Fruit fly (Drosophila melanogaster) whole organism, embryonic: ENCODE data around the gene Sgs5.

Source experiments
- Bdp1 ChIP-seq: fragments of 200-800 bp; sonication (Bioruptor generic); optimal IDR thresholded peaks from 3 replicates; lab custom pipeline; 2016; ENCODE audit warnings: missing biosample characterization, missing genetic modification characterization
- Bgb ChIP-seq: fragments of 200-800 bp; sonication (Bioruptor generic); IDR thresholded peaks from 2 replicates; pipeline ENCODE4 v1.3.6; 2022; ENCODE audit warnings: missing biosample characterization, missing genetic modification characterization; ENCODE audit not compliant: partially characterized antibody
- CG10462 ChIP-seq: fragments of 200-800 bp; sonication (Bioruptor generic); optimal IDR thresholded peaks from 2 replicates; lab custom pipeline; 2016; ENCODE audit warnings: missing biosample characterization, missing genetic modification characterization
- CG1233 ChIP-seq: fragments of 200-800 bp; sonication (Bioruptor generic); optimal IDR thresholded peaks from 4 replicates; lab custom pipeline; 2018; ENCODE audit warnings: missing biosample characterization, mild to moderate bottlenecking, missing genetic modification characterization
- CG12769 ChIP-seq: fragments of 200-800 bp; sonication (Bioruptor generic); optimal IDR thresholded peaks from 2 replicates; lab custom pipeline; 2019; ENCODE audit warnings: missing biosample characterization, mild to moderate bottlenecking, missing genetic modification characterization, moderate library complexity
- CG12942 ChIP-seq: fragments of 200-800 bp; sonication (Bioruptor generic); optimal IDR thresholded peaks from 3 replicates; lab custom pipeline; 2016; ENCODE audit warnings: missing biosample characterization, missing genetic modification characterization
- CG13287 ChIP-seq: fragments of 200-800 bp; sonication (Bioruptor generic); IDR thresholded peaks from 2 replicates; pipeline ENCODE4 v1.3.6; 2022; ENCODE audit warnings: missing biosample characterization, missing genetic modification characterization; ENCODE audit not compliant: partially characterized antibody
- CG14860 ChIP-seq: fragments of 200-800 bp; sonication (Bioruptor generic); IDR thresholded peaks from 3 replicates; pipeline ENCODE4 v1.3.6; 2022; ENCODE audit warnings: missing biosample characterization, missing genetic modification characterization; ENCODE audit not compliant: partially characterized antibody
- CG16813 ChIP-seq: fragments of 200-800 bp; sonication (Bioruptor generic); IDR thresholded peaks from 3 replicates; pipeline ENCODE4 v1.3.6; 2022; ENCODE audit warnings: missing biosample characterization, missing genetic modification characterization; ENCODE audit not compliant: partially characterized antibody
- CG17328 ChIP-seq: fragments of 200-800 bp; sonication (Bioruptor generic); IDR thresholded peaks from 2 replicates; pipeline ENCODE4 v1.3.6; 2022; ENCODE audit warnings: missing biosample characterization, missing genetic modification characterization
- CG18764 ChIP-seq: fragments of 200-800 bp; sonication (Bioruptor generic); optimal IDR thresholded peaks from 3 replicates; lab custom pipeline; 2016; ENCODE audit warnings: missing biosample characterization, missing genetic modification characterization
- CG2875 ChIP-seq: fragments of 200-800 bp; sonication (Bioruptor generic); optimal IDR thresholded peaks from 2 replicates; lab custom pipeline; 2017; ENCODE audit warnings: missing biosample characterization, mild to moderate bottlenecking, missing genetic modification characterization, missing genetic modification reagents
- CG34376 ChIP-seq: fragments of 200-800 bp; sonication (Bioruptor generic); optimal IDR thresholded peaks from 2 replicates; lab custom pipeline; 2018; ENCODE audit warnings: missing biosample characterization, mild to moderate bottlenecking, missing genetic modification characterization
- CG6765 ChIP-seq: fragments of 200-800 bp; sonication (Bioruptor generic); optimal IDR thresholded peaks from 3 replicates; lab custom pipeline; 2017; ENCODE audit warnings: missing biosample characterization, mild to moderate bottlenecking, missing genetic modification characterization
- CG6854 ChIP-seq: fragments of 200-800 bp; sonication (Bioruptor generic); optimal IDR thresholded peaks from 3 replicates; lab custom pipeline; 2017; ENCODE audit warnings: missing biosample characterization, mild to moderate bottlenecking, missing genetic modification characterization
- CG7963 ChIP-seq: fragments of 200-800 bp; sonication (Bioruptor generic); IDR thresholded peaks from 3 replicates; pipeline ENCODE4 v1.3.6; 2022; ENCODE audit warnings: missing biosample characterization, missing genetic modification characterization; ENCODE audit not compliant: partially characterized antibody
- Chrac-16 ChIP-seq: fragments of 200-800 bp; sonication (Bioruptor generic); optimal IDR thresholded peaks from 3 replicates; lab custom pipeline; 2016; ENCODE audit warnings: missing biosample characterization, missing genetic modification characterization
- D ChIP-seq, 2 experiments: fragments of 200-800 bp in 1 of 2; fragments of >200 bp in 1 of 2; sonication (Bioruptor generic) in 1 of 2; optimal IDR thresholded peaks; 2 replicates in 1 of 2; 3 replicates in 1 of 2; lab custom pipeline; 2017; ENCODE audit warnings: mild to moderate bottlenecking in 1 of 2, missing biosample characterization in 1 of 2, missing genetic modification characterization in 1 of 2, missing genetic modification reagents in 1 of 2
- D19A ChIP-seq: fragments of 200-800 bp; optimal IDR thresholded peaks from 3 replicates; lab custom pipeline; 2019; ENCODE audit warnings: missing biosample characterization, mild to moderate bottlenecking, missing genetic modification characterization, moderate library complexity
- Dip3 ChIP-seq: fragments of 200-800 bp; sonication (Bioruptor generic); optimal IDR thresholded peaks from 3 replicates; lab custom pipeline; 2016; ENCODE audit warnings: missing biosample characterization, missing genetic modification characterization
- Eip74EF ChIP-seq, 2 experiments: fragments of 200-800 bp in 1 of 2; fragments of >200 bp in 1 of 2; sonication (Bioruptor generic) in 1 of 2; optimal IDR thresholded peaks; 2 replicates each; lab custom pipeline; 2017 to 2019; ENCODE audit warnings: missing biosample characterization in 2 of 2, missing genetic modification characterization in 2 of 2, mild to moderate bottlenecking in 1 of 2, moderate library complexity in 1 of 2
- Gsc ChIP-seq: fragments of 200-800 bp; sonication (Bioruptor generic); IDR thresholded peaks from 2 replicates; pipeline ENCODE4 v1.3.6; 2022; ENCODE audit warnings: missing biosample characterization, missing genetic modification characterization
- Hr51 ChIP-seq, 2 experiments: fragments of 200-800 bp; sonication (Bioruptor generic); optimal IDR thresholded peaks; 2 replicates in 1 of 2; 3 replicates in 1 of 2; lab custom pipeline; 2016 to 2018; ENCODE audit warnings: missing biosample characterization in 2 of 2, missing genetic modification characterization in 2 of 2, mild to moderate bottlenecking in 1 of 2, moderate library complexity in 1 of 2
- Hr78 ChIP-seq, 2 experiments: fragments of 200-800 bp in 1 of 2; fragments of >200 bp in 1 of 2; sonication (Bioruptor generic) in 1 of 2; optimal IDR thresholded peaks; 2 replicates each; lab custom pipeline; 2017 to 2019; ENCODE audit warnings: missing biosample characterization in 2 of 2, missing genetic modification characterization in 2 of 2, mild to moderate bottlenecking in 1 of 2, moderate library complexity in 1 of 2
- Mad ChIP-seq: fragments of 200-800 bp; sonication (Bioruptor generic); optimal IDR thresholded peaks from 2 replicates; lab custom pipeline; 2016; ENCODE audit warnings: missing biosample characterization, missing genetic modification characterization
- Med ChIP-seq: fragments of 200-800 bp; sonication (Bioruptor generic); peaks from one replicate; lab custom pipeline; 2016; ENCODE audit warnings: missing biosample characterization, missing genetic modification characterization, mild to moderate bottlenecking, inconsistent platforms, moderate library complexity
- Mes4 ChIP-seq: fragments of 200-800 bp; sonication (Bioruptor generic); optimal IDR thresholded peaks from 2 replicates; lab custom pipeline; 2016; ENCODE audit warnings: missing biosample characterization, missing genetic modification characterization
- Opbp ChIP-seq: fragments of 200-800 bp; sonication (Bioruptor generic); IDR thresholded peaks from 3 replicates; pipeline ENCODE4 v1.3.6; 2022; ENCODE audit warnings: missing biosample characterization, missing genetic modification characterization; ENCODE audit not compliant: partially characterized antibody
- Spps ChIP-seq: fragments of 200-800 bp; sonication (Bioruptor generic); optimal IDR thresholded peaks from 2 replicates; lab custom pipeline; 2018; ENCODE audit warnings: missing biosample characterization, mild to moderate bottlenecking, missing genetic modification characterization
- Sry-β ChIP-seq: fragments of 200-800 bp; sonication (Bioruptor generic); optimal IDR thresholded peaks from 2 replicates; lab custom pipeline; 2018; ENCODE audit warnings: missing biosample characterization, mild to moderate bottlenecking, missing genetic modification characterization, moderate library complexity
- al ChIP-seq: fragments of 200-800 bp; sonication (Bioruptor generic); IDR thresholded peaks from 2 replicates; pipeline ENCODE4 v1.3.6; 2022; ENCODE audit warnings: missing biosample characterization, missing genetic modification characterization
- ato ChIP-seq: fragments of 200-800 bp; sonication (Bioruptor generic); IDR thresholded peaks from 2 replicates; pipeline ENCODE4 v1.3.6; 2022; ENCODE audit warnings: missing biosample characterization, missing genetic modification characterization; ENCODE audit not compliant: partially characterized antibody
- chinmo ChIP-seq: fragments of 200-800 bp; sonication (Bioruptor generic); IDR thresholded peaks from 4 replicates; pipeline ENCODE4 v1.3.6; 2022; ENCODE audit warnings: missing biosample characterization, missing genetic modification characterization; ENCODE audit not compliant: partially characterized antibody
- dimm ChIP-seq: fragments of 200-800 bp; sonication (Bioruptor generic); IDR thresholded peaks from 2 replicates; pipeline ENCODE4 v1.3.6; 2022; ENCODE audit warnings: missing biosample characterization, missing genetic modification characterization
- exex ChIP-seq: fragments of 200-800 bp; sonication (Bioruptor generic); optimal IDR thresholded peaks from 4 replicates; lab custom pipeline; 2018; ENCODE audit warnings: missing biosample characterization, mild to moderate bottlenecking, missing genetic modification characterization, moderate library complexity
- knrl ChIP-seq: fragments of 200-800 bp; sonication (Bioruptor generic); IDR thresholded peaks from 3 replicates; pipeline ENCODE4 v1.3.6; 2022; ENCODE audit warnings: missing biosample characterization, missing genetic modification characterization; ENCODE audit not compliant: partially characterized antibody
- odd ChIP-seq: fragments of 200-800 bp; sonication (Bioruptor generic); optimal IDR thresholded peaks from 2 replicates; lab custom pipeline; 2017; ENCODE audit warnings: missing biosample characterization, mild to moderate bottlenecking, missing genetic modification characterization
- p53 ChIP-seq: fragments of 200-800 bp; sonication (Bioruptor generic); optimal IDR thresholded peaks from 2 replicates; lab custom pipeline; 2016; ENCODE audit warnings: missing biosample characterization, missing genetic modification characterization
- pfk ChIP-seq: fragments of 200-800 bp; sonication (Bioruptor generic); optimal IDR thresholded peaks from 2 replicates; lab custom pipeline; 2018; ENCODE audit warnings: missing biosample characterization, mild to moderate bottlenecking, missing genetic modification characterization, moderate library complexity
- sd ChIP-seq: fragments of 200-800 bp; sonication (Bioruptor generic); optimal IDR thresholded peaks from 3 replicates; lab custom pipeline; 2018; ENCODE audit warnings: missing biosample characterization, mild to moderate bottlenecking, missing genetic modification characterization, moderate library complexity
- slou ChIP-seq: fragments of 200-800 bp; sonication (Bioruptor generic); optimal IDR thresholded peaks from 3 replicates; lab custom pipeline; 2016; ENCODE audit warnings: missing biosample characterization, missing genetic modification characterization
- sna ChIP-seq: fragments of 200-800 bp; sonication (Bioruptor generic); IDR thresholded peaks from 2 replicates; pipeline ENCODE4 v1.3.6; 2022; ENCODE audit warnings: missing biosample characterization, missing genetic modification characterization; ENCODE audit not compliant: partially characterized antibody
- sug ChIP-seq: fragments of 200-800 bp; optimal IDR thresholded peaks from 2 replicates; lab custom pipeline; 2019; ENCODE audit warnings: missing biosample characterization, mild to moderate bottlenecking, missing genetic modification characterization, moderate library complexity
- tll ChIP-seq, 2 experiments: fragments of 200-800 bp in 1 of 2; fragments of >200 bp in 1 of 2; sonication (Bioruptor generic) in 1 of 2; optimal IDR thresholded peaks; 2 replicates each; lab custom pipeline; 2017 to 2019; ENCODE audit warnings: missing biosample characterization in 2 of 2, missing genetic modification characterization in 2 of 2, mild to moderate bottlenecking in 1 of 2, moderate library complexity in 1 of 2
- tna ChIP-seq: fragments of 200-800 bp; sonication (Bioruptor generic); IDR thresholded peaks from 2 replicates; pipeline ENCODE4 v1.3.6; 2022; ENCODE audit warnings: missing biosample characterization, missing genetic modification characterization; ENCODE audit not compliant: partially characterized antibody
- vnd ChIP-seq: fragments of 200-800 bp; sonication (Bioruptor generic); IDR thresholded peaks from 3 replicates; pipeline ENCODE4 v1.3.6; 2022; ENCODE audit warnings: missing biosample characterization, missing genetic modification characterization; ENCODE audit not compliant: partially characterized antibody
- vvl ChIP-seq: fragments of 200-800 bp; sonication (Bioruptor generic); IDR thresholded peaks from 2 replicates; pipeline ENCODE4 v1.3.6; 2022; ENCODE audit warnings: missing biosample characterization, missing genetic modification characterization

Gene Sgs5

dm6 chr3R:17645239-17645638 lies 50.1 kb downstream of the Sgs5 start:
- TF ChIP-seq sug (tag; lab: Kevin White, UChicago) (no peak), dimm (no peak), CG6765 (GFP tag; lab: Kevin White, UChicago) (no peak), odd (GFP tag; lab: Kevin White, UChicago) (no peak), p53 (GFP tag; lab: Kevin White, UChicago) (peak; percentile 75), al (GFP tag; lab: Robert Waterston, UW) (no peak), D19A (no peak), Dip3 (no peak), vvl (GFP tag; lab: Robert Waterston, UW) (peak; percentile 80), Mad (GFP tag; lab: Kevin White, UChicago) (no peak), knrl (GFP tag; lab: Robert Waterston, UW) (peak; percentile 41; the same call in 2 of the 3 replicates), Chrac-16 (GFP tag; lab: Kevin White, UChicago) (no peak), Hr51 (GFP tag; optimal IDR thresholded peaks at IDR 0.05; lab: Kevin White, UChicago) (no peak), slou (GFP tag; lab: Kevin White, UChicago) (no peak), Bdp1 (peak; percentile 99), Mes4 (GFP tag; lab: Kevin White, UChicago) (no peak), Hr78 (GFP tag; optimal IDR thresholded peaks at IDR 0.05; lab: Kevin White, UChicago) (no peak), tll (GFP tag; optimal IDR thresholded peaks at IDR 0.05; lab: Kevin White, UChicago) (no peak), CG10462 (no peak), Gsc (GFP tag; lab: Robert Waterston, UW) (no peak), Spps (tag; lab: Kevin White, UChicago) (no peak), CG12942 (GFP tag; lab: Kevin White, UChicago) (no peak), Opbp (GFP tag; lab: Robert Waterston, UW) (peak; percentile 67; the same call in 1 of the 3 replicates), ato (GFP tag; lab: Robert Waterston, UW) (peak; percentile 46; the same call in 1 of the 2 replicates), Sry-β (no peak), CG1233 (GFP tag; lab: Kevin White, UChicago) (no peak), D (optimal IDR thresholded peaks at IDR 0.05; lab: Kevin White, UChicago) (no peak), D (GFP tag; optimal IDR thresholded peaks at IDR 0.05; lab: Kevin White, UChicago) (no peak), CG34376 (GFP tag; lab: Kevin White, UChicago) (peak; percentile 16), CG12769 (tag; lab: Kevin White, UChicago) (peak; percentile 40), Med (GFP tag; lab: Kevin White, UChicago) (peak; percentile 28), Bgb (GFP tag; lab: Robert Waterston, UW) (peak; percentile 61), pfk (GFP tag; lab: Kevin White, UChicago) (no peak), exex (tag; lab: Kevin White, UChicago) (peak; percentile 45), chinmo (GFP tag; lab: Robert Waterston, UW) (peak; percentile 84; the same call in 2 of the 4 replicates), CG2875 (GFP tag; lab: Kevin White, UChicago) (no peak), vnd (GFP tag; lab: Robert Waterston, UW) (peak; percentile 58; the same call in 2 of the 3 replicates), CG18764 (GFP tag; lab: Kevin White, UChicago) (no peak), CG7963 (GFP tag; lab: Robert Waterston, UW) (peak; percentile 50; the same call in 1 of the 3 replicates), CG17328 (GFP tag; lab: Robert Waterston, UW) (no peak), sna (peak; percentile 63; the same call in 1 of the 2 replicates), sd (tag; lab: Kevin White, UChicago) (peak; percentile 63), CG14860 (GFP tag; lab: Robert Waterston, UW) (0 out of 3 replicates have a peak, but pooled peaks have one; percentile 45), Eip74EF (GFP tag; optimal IDR thresholded peaks at IDR 0.05; lab: Kevin White, UChicago) (peak in 1 of 2 experiments; percentile 13), CG13287 (peak; percentile 32; the same call in 1 of the 2 replicates), CG6854 (GFP tag; lab: Kevin White, UChicago) (peak; percentile 2), CG16813 (GFP tag; lab: Robert Waterston, UW) (peak; percentile 48; the same call in 2 of the 3 replicates), tna (GFP tag; lab: Robert Waterston, UW) (peak; percentile 64; the same call in 1 of the 2 replicates)
